Worm (Caenorhabditis elegans): ENCODE results near the gene nhr-48.

DNA sequence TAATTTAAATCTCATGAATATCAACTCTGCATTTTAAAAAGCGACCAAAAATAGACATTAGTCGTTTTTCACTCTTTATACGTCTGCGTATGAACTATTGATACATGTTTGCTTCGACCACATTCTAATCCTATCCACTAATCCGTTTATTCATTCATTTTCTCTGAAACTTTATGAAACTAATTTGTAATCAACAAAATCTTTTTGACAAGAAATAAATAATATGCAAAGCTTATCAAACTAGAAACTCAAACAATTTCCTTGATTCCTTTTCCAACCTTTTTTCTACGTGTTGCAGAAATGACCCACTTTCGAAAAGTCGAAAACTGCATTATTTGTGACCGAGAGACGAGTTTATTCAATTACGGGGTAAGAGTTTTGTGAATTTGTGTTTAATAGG, 34.3 kb downstream of the nhr-48 start, which contains the start of gene nhr-255:
- TF ChIP-seq pha-4 (tag; optimal IDR thresholded peaks at IDR 0.05) = no peak
- TF ChIP-seq nhr-77 (tag; optimal IDR thresholded peaks at IDR 0.05) = no peak
- no peak for TF ChIP-seq ceh-82 (tag; optimal IDR thresholded peaks at IDR 0.05)
- no peak for TF ChIP-seq unc-62 (GFP tag; optimal IDR thresholded peaks at IDR 0.05)
- TF ChIP-seq ceh-16 (tag; optimal IDR thresholded peaks at IDR 0.05) = no peak
- no peak for TF ChIP-seq ZK546.5 (tag; optimal IDR thresholded peaks at IDR 0.05)
- TF ChIP-seq elt-1 (tag; optimal IDR thresholded peaks at IDR 0.05) = no peak
- no peak for TF ChIP-seq ztf-11 (tag; optimal IDR thresholded peaks at IDR 0.05)
- TF ChIP-seq nhr-23 (tag; optimal IDR thresholded peaks at IDR 0.05) = no peak
- TF ChIP-seq nfya-1 (tag; optimal IDR thresholded peaks at IDR 0.05; ENCODE audit: insufficient read depth) = no peak
- no peak for TF ChIP-seq lin-15B (tag; optimal IDR thresholded peaks at IDR 0.05)

Data from whole organism, L3 larva.